Worm (Caenorhabditis elegans) whole organism, L1 larva: ENCODE results near the gene C26E1.2.

Experiments
- F16B12.6 ChIP-seq: fragments of 150-350 bp; optimal IDR thresholded peaks from 2 replicates; lab custom pipeline; 2014; ENCODE audit warnings: missing biosample characterization, missing genetic modification characterization
- Y116A8C.19 ChIP-seq: sonication (generic microtip); optimal IDR thresholded peaks from 2 replicates; lab custom pipeline; 2016; ENCODE audit warnings: missing compliant biosample characterization, missing genetic modification characterization, borderline replicate concordance
- aly-2 ChIP-seq: fragments of 150-350 bp; optimal IDR thresholded peaks from 2 replicates; lab custom pipeline; 2014; ENCODE audit warnings: missing biosample characterization, missing genetic modification characterization
- ama-1 ChIP-seq: fragments of 150-350 bp; optimal IDR thresholded peaks from 2 replicates; lab custom pipeline; 2014
- ceh-8 ChIP-seq: fragments of 200-800 bp; sonication (Bioruptor generic); optimal IDR thresholded peaks from 2 replicates; lab custom pipeline; 2018; ENCODE audit warnings: mild to moderate bottlenecking, missing genetic modification characterization, moderate library complexity, missing compliant biosample characterization
- ceh-90 ChIP-seq: sonication (generic microtip); optimal IDR thresholded peaks from 2 replicates; lab custom pipeline; 2016; ENCODE audit warnings: missing genetic modification characterization, missing compliant biosample characterization
- efl-1 ChIP-seq, 4 experiments: fragments of 150-350 bp; optimal IDR thresholded peaks in 3 of 4; peaks in 1 of 4; 1 replicate in 1 of 4; 2 replicates in 3 of 4; lab custom pipeline; 2014; ENCODE audit warnings: missing biosample characterization in 2 of 4, missing genetic modification characterization in 2 of 4, missing genetic modification reagents in 2 of 4
- elt-2 ChIP-seq: sonication (generic microtip); optimal IDR thresholded peaks from 2 replicates; lab custom pipeline; 2016; ENCODE audit warnings: missing genetic modification characterization, mild to moderate bottlenecking, inconsistent platforms, missing compliant biosample characterization, missing genetic modification reagents
- fkh-4 ChIP-seq: sonication (generic microtip); optimal IDR thresholded peaks from 2 replicates; lab custom pipeline; 2016; ENCODE audit warnings: missing compliant biosample characterization, missing genetic modification characterization, borderline replicate concordance
- fos-1 ChIP-seq: fragments of 150-350 bp; optimal IDR thresholded peaks from 2 replicates; lab custom pipeline; 2014; ENCODE audit warnings: missing biosample characterization, missing genetic modification characterization
- hlh-17 ChIP-seq: fragments of 200-800 bp; sonication (Bioruptor generic); optimal IDR thresholded peaks from 2 replicates; lab custom pipeline; 2018; ENCODE audit warnings: missing genetic modification characterization, mild to moderate bottlenecking, missing compliant biosample characterization, moderate library complexity, borderline replicate concordance
- hlh-4 ChIP-seq: sonication (generic microtip); optimal IDR thresholded peaks from 2 replicates; lab custom pipeline; 2016; ENCODE audit warnings: mild to moderate bottlenecking, missing genetic modification characterization, missing compliant biosample characterization
- irx-1 ChIP-seq: sonication (generic microtip); optimal IDR thresholded peaks from 2 replicates; lab custom pipeline; 2016; ENCODE audit warnings: missing genetic modification characterization, missing compliant biosample characterization
- jun-1 ChIP-seq: fragments of 150-350 bp; optimal IDR thresholded peaks from 2 replicates; lab custom pipeline; 2014; ENCODE audit warnings: missing biosample characterization, missing genetic modification reagents, missing genetic modification characterization
- lin-14 ChIP-seq: fragments of 200-800 bp; sonication (Bioruptor generic); optimal IDR thresholded peaks from 2 replicates; lab custom pipeline; 2018; ENCODE audit warnings: mild to moderate bottlenecking, missing genetic modification characterization, moderate library complexity, missing compliant biosample characterization
- lin-35 ChIP-seq, 2 experiments: fragments of 150-350 bp; optimal IDR thresholded peaks; 2 replicates each; lab custom pipeline; 2014; ENCODE audit warnings: missing biosample characterization in 2 of 2, missing genetic modification characterization in 2 of 2, missing genetic modification reagents in 2 of 2
- lir-3 ChIP-seq: sonication (generic microtip); optimal IDR thresholded peaks from 2 replicates; lab custom pipeline; 2016; ENCODE audit warnings: mild to moderate bottlenecking, missing genetic modification characterization, moderate library complexity, missing compliant biosample characterization; ENCODE audit not compliant: poor library complexity
- mef-2 ChIP-seq: fragments of 150-350 bp; optimal IDR thresholded peaks from 2 replicates; lab custom pipeline; 2014; ENCODE audit warnings: missing biosample characterization, missing genetic modification characterization
- nhr-11 ChIP-seq: fragments of 150-350 bp; optimal IDR thresholded peaks from 2 replicates; lab custom pipeline; 2014; ENCODE audit warnings: missing biosample characterization, missing genetic modification characterization
- nhr-12 ChIP-seq: sonication (generic microtip); optimal IDR thresholded peaks from 2 replicates; lab custom pipeline; 2017; ENCODE audit warnings: missing biosample characterization, missing genetic modification characterization
- nhr-20 ChIP-seq: sonication (generic microtip); optimal IDR thresholded peaks from 2 replicates; lab custom pipeline; 2016; ENCODE audit warnings: mild to moderate bottlenecking, missing genetic modification characterization, missing compliant biosample characterization
- nhr-28 ChIP-seq: fragments of 150-350 bp; optimal IDR thresholded peaks from 2 replicates; lab custom pipeline; 2014; ENCODE audit warnings: missing biosample characterization, missing genetic modification characterization
- nhr-47 ChIP-seq: sonication (generic microtip); optimal IDR thresholded peaks from 2 replicates; lab custom pipeline; 2016; ENCODE audit warnings: mild to moderate bottlenecking, missing genetic modification characterization, moderate library complexity, missing compliant biosample characterization
- nhr-71 ChIP-seq: sonication (generic microtip); optimal IDR thresholded peaks from 2 replicates; lab custom pipeline; 2016; ENCODE audit warnings: mild to moderate bottlenecking, missing genetic modification characterization, moderate library complexity, missing compliant biosample characterization
- nhr-77 ChIP-seq: fragments of 150-350 bp; optimal IDR thresholded peaks from 2 replicates; lab custom pipeline; 2014; ENCODE audit warnings: missing biosample characterization, missing genetic modification characterization
- nhr-85 ChIP-seq: sonication (generic microtip); peaks from one replicate; lab custom pipeline; 2016; ENCODE audit warnings: missing genetic modification characterization, inconsistent platforms, missing compliant biosample characterization
- pax-3 ChIP-seq: fragments of 200-800 bp; sonication (Bioruptor generic); optimal IDR thresholded peaks from 2 replicates; lab custom pipeline; 2018; ENCODE audit warnings: mild to moderate bottlenecking, missing genetic modification characterization, moderate library complexity, missing compliant biosample characterization
- rnt-1 ChIP-seq: sonication (generic microtip); optimal IDR thresholded peaks from 2 replicates; lab custom pipeline; 2016; ENCODE audit warnings: mild to moderate bottlenecking, missing genetic modification characterization, moderate library complexity, missing compliant biosample characterization
- snpc-4 ChIP-seq: fragments of 150-350 bp; optimal IDR thresholded peaks from 2 replicates; lab custom pipeline; 2014; ENCODE audit warnings: missing biosample characterization, missing genetic modification characterization
- snu-23 ChIP-seq: sonication (generic microtip); optimal IDR thresholded peaks from 2 replicates; lab custom pipeline; 2016; ENCODE audit warnings: missing genetic modification characterization, missing compliant biosample characterization
- tbx-2 ChIP-seq: sonication (generic microtip); optimal IDR thresholded peaks from 2 replicates; lab custom pipeline; 2016; ENCODE audit warnings: missing genetic modification characterization, missing compliant biosample characterization
- unc-130 ChIP-seq: fragments of 150-350 bp; optimal IDR thresholded peaks from 2 replicates; lab custom pipeline; 2017; ENCODE audit warnings: missing biosample characterization, missing genetic modification characterization, inconsistent platforms
- xbp-1 ChIP-seq: sonication (generic microtip); optimal IDR thresholded peaks from 2 replicates; lab custom pipeline; 2016; ENCODE audit warnings: missing genetic modification characterization, missing compliant biosample characterization
- ztf-11 ChIP-seq, 2 experiments: sonication (generic microtip); optimal IDR thresholded peaks; 2 replicates each; lab custom pipeline; 2016 to 2017; ENCODE audit warnings: missing genetic modification characterization in 2 of 2, missing biosample characterization in 1 of 2, missing compliant biosample characterization in 1 of 2

C26E1.2 gene

ce11 chrV:13313045-13313623 is 8.2 kb downstream of the C26E1.2 start, which contains the start of gene C50B6.3 (continued):
- TF ChIP-seq irx-1 = peak; percentile 91
- TF ChIP-seq snpc-4 = peak; percentile 66
- TF ChIP-seq unc-130 (tag; lab: Kevin White, UChicago) = peak; percentile 84
- TF ChIP-seq ama-1 (lab: Kevin White, UChicago) = no peak
- TF ChIP-seq Y116A8C.19 (tag; lab: Kevin White, UChicago) = peak; percentile 81
- no peak for TF ChIP-seq nhr-28 (tag; lab: Kevin White, UChicago)
- TF ChIP-seq hlh-4 (tag; lab: Kevin White, UChicago) = peak; percentile 80
- TF ChIP-seq nhr-20 (tag; lab: Kevin White, UChicago) = peak; percentile 95
- TF ChIP-seq pax-3 (tag; lab: Kevin White, UChicago) = peak; percentile 97
- TF ChIP-seq ztf-11 (tag; optimal IDR thresholded peaks at IDR 0.05; lab: Kevin White, UChicago) = peak in 1 of 2 experiments; percentile 97
- TF ChIP-seq lir-3 (tag; lab: Kevin White, UChicago) = peak; percentile 97

- no peak for TF ChIP-seq fos-1 (tag; lab: Kevin White, UChicago)
- TF ChIP-seq nhr-11 (tag; lab: Kevin White, UChicago) = peak; percentile 17
Observed at ce11 chrV:13317911-13318502, 13.1 kb downstream of the C26E1.2 start, which contains the start of the genes col-161 and srh-18. TSS of gene col-161 (minus strand) at chrV:13318011. TSS of gene srh-18 (plus strand) at chrV:13318452.

ce11 chrV:13320676-13321075 is 15.7 kb downstream of the C26E1.2 start, which contains the start of gene srh-15:
TSS of gene srh-15 (plus strand) at chrV:13320976.
- no peak for TF ChIP-seq efl-1 (optimal IDR thresholded peaks at IDR 0.05; lab: Kevin White, UChicago)
- TF ChIP-seq efl-1 (GFP tag; optimal IDR thresholded peaks at IDR 0.05 in 1 of 2; lab: Kevin White, UChicago) = peak in 1 of 2 experiments; percentile 20
- no peak for TF ChIP-seq rnt-1 (tag; lab: Kevin White, UChicago)
- TF ChIP-seq nhr-11 (tag; lab: Kevin White, UChicago) = no peak
- no peak for TF ChIP-seq nhr-12 (tag; lab: Kevin White, UChicago)

- no peak for TF ChIP-seq ceh-90
- TF ChIP-seq ceh-8 (GFP tag; lab: Kevin White, UChicago) = no peak
- TF ChIP-seq lin-35 (GFP tag; optimal IDR thresholded peaks at IDR 0.05; lab: Kevin White, UChicago) = no peak
- no peak for TF ChIP-seq pax-3 (tag; lab: Kevin White, UChicago)
- no peak for TF ChIP-seq jun-1 (tag; lab: Kevin White, UChicago)
- peak; percentile 17 for TF ChIP-seq elt-2
Observed at ce11 chrV:13324933-13325760, 20.2 kb downstream of the C26E1.2 start, which contains the start of gene C50B6.7. TSS of gene C50B6.7 (minus strand) at chrV:13324983.

ce11 chrV:13327463-13327862 is 22.5 kb downstream of the C26E1.2 start, which contains the start of gene str-37:
TSS of gene str-37 (plus strand) at chrV:13327763.
- TF ChIP-seq xbp-1 (tag; lab: Kevin White, UChicago) (no peak), mef-2 (tag; lab: Kevin White, UChicago) (no peak), nhr-47 (tag; lab: Kevin White, UChicago) (no peak), F16B12.6 (tag; lab: Kevin White, UChicago) (no peak)

- no peak for TF ChIP-seq fkh-4 (tag; lab: Kevin White, UChicago)
- no peak for TF ChIP-seq snu-23 (GFP tag; lab: Kevin White, UChicago)
- no peak for TF ChIP-seq hlh-17 (GFP tag; lab: Kevin White, UChicago)
- no peak for TF ChIP-seq lin-14
- TF ChIP-seq nhr-20 (tag; lab: Kevin White, UChicago) = no peak
- TF ChIP-seq nhr-77 (tag; lab: Kevin White, UChicago) = no peak
- TF ChIP-seq pax-3 (tag; lab: Kevin White, UChicago) = no peak
- TF ChIP-seq tbx-2 (tag; lab: Kevin White, UChicago) = no peak
- no peak for TF ChIP-seq nhr-71 (tag; lab: Kevin White, UChicago)
- no peak for TF ChIP-seq aly-2 (tag; lab: Kevin White, UChicago)
- TF ChIP-seq xbp-1 (tag; lab: Kevin White, UChicago) = no peak
- no peak for TF ChIP-seq nhr-85 (tag; lab: Kevin White, UChicago)
Observed at ce11 chrV:13330919-13331318, 26.0 kb downstream of the C26E1.2 start, which contains the start of gene nhr-129. TSS of gene nhr-129 (minus strand) at chrV:13331019.
